Worm (Caenorhabditis elegans) whole organism, midembryonic: Measurements from ENCODE around the gene C14A6.7.

ENCODE experiments used
- T22C8.4 ChIP-seq: fragments of 200-800 bp; sonication (Bioruptor generic); IDR thresholded peaks from 2 replicates; pipeline ENCODE4 v1.3.6; 2022; ENCODE audit warnings: missing genetic modification characterization, missing compliant biosample characterization
- cog-1 ChIP-seq: sonication (generic microtip); optimal IDR thresholded peaks from 2 replicates; lab custom pipeline; 2016; ENCODE audit warnings: missing genetic modification characterization, missing compliant biosample characterization
- flt-1 ChIP-seq: fragments of 200-800 bp; sonication (Bioruptor generic); IDR thresholded peaks from 2 replicates; pipeline ENCODE4 v1.3.6; 2022; ENCODE audit warnings: missing genetic modification characterization, missing compliant biosample characterization
- klf-2 ChIP-seq: fragments of 200-800 bp; sonication (Bioruptor generic); conservative IDR thresholded peaks from 2 replicates; pipeline ENCODE4 v1.3.6; 2022; ENCODE audit warnings: missing genetic modification reagents, missing genetic modification characterization, missing compliant biosample characterization
- med-1 ChIP-seq: sonication (generic microtip); optimal IDR thresholded peaks from 2 replicates; lab custom pipeline; 2017; ENCODE audit warnings: missing genetic modification characterization, mild to moderate bottlenecking, missing compliant biosample characterization, antibody characterized with exemption, missing genetic modification reagents; ENCODE audit not compliant: insufficient read depth
- ref-1 ChIP-seq: fragments of 200-800 bp; sonication (Bioruptor generic); conservative IDR thresholded peaks from 2 replicates; pipeline ENCODE4 v1.3.6; 2022; ENCODE audit warnings: missing genetic modification reagents, missing genetic modification characterization, missing compliant biosample characterization
- tab-1 ChIP-seq: fragments of 200-800 bp; sonication (Bioruptor generic); IDR thresholded peaks from 2 replicates; pipeline ENCODE4 v1.3.6; 2022; ENCODE audit warnings: missing genetic modification characterization, missing compliant biosample characterization
- ztf-23 ChIP-seq: fragments of 200-800 bp; sonication (Bioruptor generic); IDR thresholded peaks from 2 replicates; pipeline ENCODE4 v1.3.6; 2022; ENCODE audit warnings: missing genetic modification reagents, missing genetic modification characterization, missing compliant biosample characterization
- ztf-29 ChIP-seq: fragments of 200-800 bp; sonication (Bioruptor generic); IDR thresholded peaks from 2 replicates; pipeline ENCODE4 v1.3.6; 2022; ENCODE audit warnings: missing genetic modification reagents, missing genetic modification characterization, missing compliant biosample characterization

- no peak for TF ChIP-seq klf-2
- no peak for TF ChIP-seq flt-1 (GFP tag; lab: Robert Waterston, UW)
- no peak for TF ChIP-seq cog-1
- no peak for TF ChIP-seq T22C8.4
- no peak for TF ChIP-seq ztf-29
- no peak for TF ChIP-seq med-1 (GFP tag; lab: Kevin White, UChicago)
- no peak for TF ChIP-seq ref-1 (GFP tag; lab: Robert Waterston, UW)
- no peak for TF ChIP-seq tab-1
- TF ChIP-seq ztf-23 (GFP tag; lab: Robert Waterston, UW) = no peak
Measured at ce11 chrV:18171568-18171967, 3.4 kb upstream of the C14A6.7 start, which contains the start of gene C14A6.8.
